Fruit fly (Drosophila melanogaster) whole organism, embryonic: ENCODE data around the gene Irbp18.

Experiments
- Abd-B ChIP-seq: fragments of 200-800 bp; sonication (Bioruptor generic); optimal IDR thresholded peaks from 2 replicates; lab custom pipeline; 2018; ENCODE audit warnings: missing biosample characterization, mild to moderate bottlenecking, missing genetic modification characterization, moderate library complexity
- Aef1 ChIP-seq: fragments of 200-800 bp; sonication (Bioruptor generic); IDR thresholded peaks from 3 replicates; pipeline ENCODE4 v1.3.6; 2022; ENCODE audit warnings: missing biosample characterization, missing genetic modification characterization
- Antp ChIP-seq: fragments of 200-800 bp; sonication (Bioruptor generic); optimal IDR thresholded peaks from 3 replicates; lab custom pipeline; 2016; ENCODE audit warnings: missing biosample characterization, missing genetic modification characterization
- Atf6 ChIP-seq: fragments of 200-800 bp; sonication (Bioruptor generic); IDR thresholded peaks from 2 replicates; pipeline ENCODE4 v1.3.6; 2022; ENCODE audit warnings: missing biosample characterization, missing genetic modification characterization
- Bgb ChIP-seq: fragments of 200-800 bp; sonication (Bioruptor generic); IDR thresholded peaks from 2 replicates; pipeline ENCODE4 v1.3.6; 2022; ENCODE audit warnings: missing biosample characterization, missing genetic modification characterization; ENCODE audit not compliant: partially characterized antibody
- CG10209 ChIP-seq: fragments of 200-800 bp; sonication (Bioruptor generic); optimal IDR thresholded peaks from 3 replicates; lab custom pipeline; 2017; ENCODE audit warnings: missing biosample characterization, mild to moderate bottlenecking, missing genetic modification characterization, missing genetic modification reagents
- CG10462 ChIP-seq: fragments of 200-800 bp; sonication (Bioruptor generic); optimal IDR thresholded peaks from 2 replicates; lab custom pipeline; 2016; ENCODE audit warnings: missing biosample characterization, missing genetic modification characterization
- CG11504 ChIP-seq: fragments of 200-800 bp; sonication (Bioruptor generic); optimal IDR thresholded peaks from 3 replicates; lab custom pipeline; 2019; ENCODE audit warnings: missing biosample characterization, mild to moderate bottlenecking, missing genetic modification characterization, moderate library complexity
- CG11723 ChIP-seq: fragments of 200-800 bp; sonication (Bioruptor generic); optimal IDR thresholded peaks from 2 replicates; lab custom pipeline; 2017; ENCODE audit warnings: missing biosample characterization, mild to moderate bottlenecking, missing genetic modification characterization
- CG12744 ChIP-seq: fragments of 200-800 bp; sonication (Bioruptor generic); optimal IDR thresholded peaks from 2 replicates; lab custom pipeline; 2016; ENCODE audit warnings: missing biosample characterization, missing genetic modification characterization
- CG13624 ChIP-seq: fragments of 200-800 bp; sonication (Bioruptor generic); optimal IDR thresholded peaks from 2 replicates; lab custom pipeline; 2016; ENCODE audit warnings: missing biosample characterization, missing genetic modification characterization
- CG16779 ChIP-seq: fragments of 200-800 bp; sonication (Bioruptor generic); IDR thresholded peaks from 2 replicates; pipeline ENCODE4 v1.3.6; 2022; ENCODE audit warnings: missing biosample characterization, missing genetic modification characterization
- CG1832 ChIP-seq: fragments of 200-800 bp; sonication (Bioruptor generic); optimal IDR thresholded peaks from 2 replicates; lab custom pipeline; 2017; ENCODE audit warnings: missing biosample characterization, mild to moderate bottlenecking, missing genetic modification characterization, inconsistent platforms
- CG2889 ChIP-seq: fragments of 200-800 bp; sonication (Bioruptor generic); IDR thresholded peaks from 3 replicates; pipeline ENCODE4 v1.3.6; 2022; ENCODE audit warnings: missing biosample characterization, missing genetic modification characterization
- CG4730 ChIP-seq: fragments of 200-800 bp; sonication (Bioruptor generic); IDR thresholded peaks from 2 replicates; pipeline ENCODE4 v1.3.6; 2022; ENCODE audit warnings: missing biosample characterization, missing genetic modification characterization
- CG4854 ChIP-seq: fragments of 200-800 bp; sonication (Bioruptor generic); optimal IDR thresholded peaks from 2 replicates; lab custom pipeline; 2016; ENCODE audit warnings: missing biosample characterization, missing genetic modification characterization, inconsistent platforms
- CG7357 ChIP-seq: fragments of 200-800 bp; sonication (Bioruptor generic); IDR thresholded peaks from 3 replicates; pipeline ENCODE4 v1.3.6; 2022; ENCODE audit warnings: missing biosample characterization, missing genetic modification characterization
- CG9437 ChIP-seq: fragments of 200-800 bp; sonication (Bioruptor generic); optimal IDR thresholded peaks from 2 replicates; lab custom pipeline; 2018; ENCODE audit warnings: missing biosample characterization, mild to moderate bottlenecking, missing genetic modification characterization
- CG9932 ChIP-seq: fragments of 200-800 bp; sonication (Bioruptor generic); IDR thresholded peaks from 2 replicates; pipeline ENCODE4 v1.3.6; 2022; ENCODE audit warnings: missing biosample characterization, missing genetic modification characterization
- Camta ChIP-seq: fragments of 200-800 bp; sonication (Bioruptor generic); optimal IDR thresholded peaks from 2 replicates; lab custom pipeline; 2016; ENCODE audit warnings: missing biosample characterization, missing genetic modification characterization
- Deaf1 ChIP-seq: fragments of 200-800 bp; optimal IDR thresholded peaks from 3 replicates; lab custom pipeline; 2019; ENCODE audit warnings: missing biosample characterization, mild to moderate bottlenecking, missing genetic modification characterization, moderate library complexity
- E2f1 ChIP-seq: fragments of 200-800 bp; sonication (Bioruptor generic); IDR thresholded peaks from 2 replicates; pipeline ENCODE4 v1.3.6; 2022; ENCODE audit warnings: missing biosample characterization, missing genetic modification characterization
- Ets65A ChIP-seq: fragments of 200-800 bp; sonication (Bioruptor generic); peaks from one replicate; lab custom pipeline; 2016; ENCODE audit warnings: missing biosample characterization, missing genetic modification characterization
- Fer3 ChIP-seq: fragments of 200-800 bp; sonication (Bioruptor generic); optimal IDR thresholded peaks from 2 replicates; lab custom pipeline; 2018; ENCODE audit warnings: missing biosample characterization, mild to moderate bottlenecking, missing genetic modification characterization, moderate library complexity
- Hr51 ChIP-seq, 2 experiments: fragments of 200-800 bp; sonication (Bioruptor generic); optimal IDR thresholded peaks; 2 replicates in 1 of 2; 3 replicates in 1 of 2; lab custom pipeline; 2016 to 2018; ENCODE audit warnings: missing biosample characterization in 2 of 2, missing genetic modification characterization in 2 of 2, mild to moderate bottlenecking in 1 of 2, moderate library complexity in 1 of 2
- Hr78 ChIP-seq, 2 experiments: fragments of 200-800 bp in 1 of 2; fragments of >200 bp in 1 of 2; sonication (Bioruptor generic) in 1 of 2; optimal IDR thresholded peaks; 2 replicates each; lab custom pipeline; 2017 to 2019; ENCODE audit warnings: missing biosample characterization in 2 of 2, missing genetic modification characterization in 2 of 2, mild to moderate bottlenecking in 1 of 2, moderate library complexity in 1 of 2
- MESR4 ChIP-seq: fragments of 200-800 bp; sonication (Bioruptor generic); optimal IDR thresholded peaks from 2 replicates; lab custom pipeline; 2018; ENCODE audit warnings: missing biosample characterization, mild to moderate bottlenecking, missing genetic modification characterization, moderate library complexity
- Med ChIP-seq: fragments of 200-800 bp; sonication (Bioruptor generic); peaks from one replicate; lab custom pipeline; 2016; ENCODE audit warnings: missing biosample characterization, missing genetic modification characterization, mild to moderate bottlenecking, inconsistent platforms, moderate library complexity
- Nf-YA ChIP-seq: fragments of 200-800 bp; sonication (Bioruptor generic); IDR thresholded peaks from 2 replicates; pipeline ENCODE4 v1.3.6; 2022; ENCODE audit warnings: missing biosample characterization, missing genetic modification characterization
- PHDP ChIP-seq: fragments of 200-800 bp; sonication (Bioruptor generic); optimal IDR thresholded peaks from 3 replicates; lab custom pipeline; 2018; ENCODE audit warnings: missing biosample characterization, mild to moderate bottlenecking, missing genetic modification characterization, moderate library complexity
- Rfx ChIP-seq: fragments of 200-800 bp; sonication (Bioruptor generic); IDR thresholded peaks from 2 replicates; pipeline ENCODE4 v1.3.6; 2022; ENCODE audit warnings: missing biosample characterization, missing genetic modification characterization
- Scr ChIP-seq: fragments of 200-800 bp; sonication (Bioruptor generic); IDR thresholded peaks from 2 replicates; pipeline ENCODE4 v1.3.6; 2022; ENCODE audit warnings: missing biosample characterization, missing genetic modification characterization; ENCODE audit not compliant: partially characterized antibody
- Spps ChIP-seq: fragments of 200-800 bp; sonication (Bioruptor generic); optimal IDR thresholded peaks from 2 replicates; lab custom pipeline; 2018; ENCODE audit warnings: missing biosample characterization, mild to moderate bottlenecking, missing genetic modification characterization
- TFAM ChIP-seq: fragments of 200-800 bp; sonication (Bioruptor generic); optimal IDR thresholded peaks from 2 replicates; lab custom pipeline; 2017; ENCODE audit warnings: missing biosample characterization, missing genetic modification characterization, inconsistent platforms
- Vsx1 ChIP-seq: fragments of 200-800 bp; sonication (Bioruptor generic); optimal IDR thresholded peaks from 2 replicates; lab custom pipeline; 2017; ENCODE audit warnings: missing biosample characterization, mild to moderate bottlenecking, missing genetic modification characterization, missing genetic modification reagents
- Xrp1 ChIP-seq: fragments of 200-800 bp; sonication (Bioruptor generic); IDR thresholded peaks from 2 replicates; pipeline ENCODE4 v1.3.6; 2022; ENCODE audit warnings: missing biosample characterization, missing genetic modification characterization
- ase ChIP-seq: fragments of 200-800 bp; sonication (Bioruptor generic); IDR thresholded peaks from 3 replicates; pipeline ENCODE4 v1.3.6; 2022; ENCODE audit warnings: missing biosample characterization, missing genetic modification characterization
- danr ChIP-seq: fragments of 200-800 bp; sonication (Bioruptor generic); IDR thresholded peaks from 2 replicates; pipeline ENCODE4 v1.3.6; 2022; ENCODE audit warnings: missing biosample characterization, missing genetic modification characterization
- dati ChIP-seq: fragments of 200-800 bp; sonication (Bioruptor generic); IDR thresholded peaks from 2 replicates; pipeline ENCODE4 v1.3.6; 2022; ENCODE audit warnings: missing biosample characterization, missing genetic modification characterization
- dpn ChIP-seq, 2 experiments: fragments of 200-800 bp; sonication (Bioruptor generic); optimal IDR thresholded peaks; 3 replicates each; lab custom pipeline; 2016; ENCODE audit warnings: missing biosample characterization in 2 of 2, missing genetic modification characterization in 2 of 2
- gro ChIP-seq: fragments of 200-800 bp; sonication (Bioruptor generic); optimal IDR thresholded peaks from 2 replicates; lab custom pipeline; 2016; ENCODE audit warnings: missing biosample characterization, missing genetic modification characterization
- jigr1 ChIP-seq: fragments of 200-800 bp; sonication (Bioruptor generic); IDR thresholded peaks from 3 replicates; pipeline ENCODE4 v1.3.6; 2022; ENCODE audit warnings: missing biosample characterization, missing genetic modification characterization
- pan ChIP-seq, 4 experiments: fragments of >200 bp in 3 of 4; fragments of 200-800 bp in 1 of 4; sonication (Bioruptor generic) in 1 of 4; optimal IDR thresholded peaks in 3 of 4; IDR thresholded peaks in 1 of 4; 2 replicates each; pipeline versions ENCODE4 v1.3.6 to Lab custom; 2017 to 2022; ENCODE audit warnings: missing biosample characterization in 2 of 4, missing genetic modification characterization in 2 of 4, mixed read lengths in 1 of 4
- repo ChIP-seq: fragments of 200-800 bp; sonication (Bioruptor generic); optimal IDR thresholded peaks from 2 replicates; lab custom pipeline; 2016; ENCODE audit warnings: missing biosample characterization, missing genetic modification characterization
- sim ChIP-seq: fragments of 200-800 bp; sonication (Bioruptor generic); IDR thresholded peaks from 2 replicates; pipeline ENCODE4 v1.3.6; 2022; ENCODE audit warnings: missing biosample characterization, missing genetic modification characterization
- sug ChIP-seq: fragments of 200-800 bp; optimal IDR thresholded peaks from 2 replicates; lab custom pipeline; 2019; ENCODE audit warnings: missing biosample characterization, mild to moderate bottlenecking, missing genetic modification characterization, moderate library complexity
- tll ChIP-seq, 2 experiments: fragments of 200-800 bp in 1 of 2; fragments of >200 bp in 1 of 2; sonication (Bioruptor generic) in 1 of 2; optimal IDR thresholded peaks; 2 replicates each; lab custom pipeline; 2017 to 2019; ENCODE audit warnings: missing biosample characterization in 2 of 2, missing genetic modification characterization in 2 of 2, mild to moderate bottlenecking in 1 of 2, moderate library complexity in 1 of 2
- tna ChIP-seq: fragments of 200-800 bp; sonication (Bioruptor generic); IDR thresholded peaks from 2 replicates; pipeline ENCODE4 v1.3.6; 2022; ENCODE audit warnings: missing biosample characterization, missing genetic modification characterization; ENCODE audit not compliant: partially characterized antibody
- ttk ChIP-seq: fragments of 200-800 bp; sonication (Bioruptor generic); IDR thresholded peaks from 2 replicates; pipeline ENCODE4 v2.1.2; 2022; ENCODE audit warnings: missing biosample characterization, missing genetic modification characterization
- twi ChIP-seq: fragments of 200-800 bp; optimal IDR thresholded peaks from 2 replicates; lab custom pipeline; 2019; ENCODE audit warnings: missing biosample characterization, mild to moderate bottlenecking, missing genetic modification characterization, moderate library complexity
- wek ChIP-seq: fragments of 200-800 bp; sonication (Bioruptor generic); optimal IDR thresholded peaks from 3 replicates; lab custom pipeline; 2018; ENCODE audit warnings: missing biosample characterization, mild to moderate bottlenecking, missing genetic modification characterization, moderate library complexity

Irbp18 gene

DNA sequence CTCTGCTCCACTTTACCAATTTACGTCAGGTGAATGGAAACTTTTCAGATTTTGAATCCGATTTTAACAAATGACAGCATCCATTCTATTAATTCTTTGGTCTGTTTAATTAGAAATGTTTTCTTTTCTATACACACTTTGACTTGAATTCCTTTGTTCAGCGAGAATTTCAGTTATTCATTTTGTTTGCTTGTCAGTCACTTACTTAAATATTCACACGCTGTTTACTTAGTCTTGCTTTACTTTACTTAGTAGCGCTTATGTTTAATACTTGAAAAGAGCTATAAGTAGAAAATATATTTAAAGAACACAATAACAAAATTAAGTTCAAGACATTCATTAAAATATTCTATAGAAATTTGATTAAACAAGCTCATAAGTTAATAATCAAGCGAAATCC, 9.4 kb upstream of the Irbp18 start, which contains the start of gene CG32073 (continued):
- TF ChIP-seq TFAM (GFP tag; lab: Kevin White, UChicago) (no peak), Antp (GFP tag; lab: Kevin White, UChicago) (no peak), Rfx (GFP tag; lab: Robert Waterston, UW) (no peak), CG4854 (peak; percentile 28), CG11504 (tag; lab: Kevin White, UChicago) (no peak), CG12744 (GFP tag; lab: Kevin White, UChicago) (no peak), CG4730 (GFP tag; lab: Robert Waterston, UW) (no peak), Scr (GFP tag; lab: Robert Waterston, UW) (no peak), Ets65A (GFP tag; lab: Kevin White, UChicago) (no peak), CG9437 (GFP tag; lab: Kevin White, UChicago) (no peak), Bgb (no peak), Med (GFP tag; lab: Kevin White, UChicago) (no peak), Vsx1 (GFP tag; lab: Kevin White, UChicago) (peak; percentile 67), Fer3 (tag; lab: Kevin White, UChicago) (no peak), pan (optimal IDR thresholded peaks at IDR 0.05; lab: Kevin White, UChicago) (no peak), pan (GFP tag; optimal IDR thresholded peaks at IDR 0.05 in 1 of 2, IDR thresholded peaks at IDR 0.05 in 1 of 2) (no peak), CG9932 (GFP tag; lab: Robert Waterston, UW) (no peak), ase (no peak), Aef1 (GFP tag; lab: Robert Waterston, UW) (no peak), CG2889 (GFP tag; lab: Robert Waterston, UW) (no peak), sug (no peak), CG16779 (GFP tag; lab: Robert Waterston, UW) (no peak), CG11723 (GFP tag; lab: Kevin White, UChicago) (no peak), ttk (no peak), dati (GFP tag; lab: Robert Waterston, UW) (no peak), dpn (GFP tag; optimal IDR thresholded peaks at IDR 0.05; lab: Kevin White, UChicago) (no peak), CG13624 (GFP tag; lab: Kevin White, UChicago) (no peak), tll (GFP tag; optimal IDR thresholded peaks at IDR 0.05; lab: Kevin White, UChicago) (no peak), Abd-B (GFP tag; lab: Kevin White, UChicago) (no peak), twi (no peak), sim (no peak), Camta (no peak), danr (GFP tag; lab: Robert Waterston, UW) (no peak), repo (no peak), Hr78 (GFP tag; optimal IDR thresholded peaks at IDR 0.05; lab: Kevin White, UChicago) (no peak), CG7357 (GFP tag; lab: Robert Waterston, UW) (no peak), Hr51 (GFP tag; optimal IDR thresholded peaks at IDR 0.05; lab: Kevin White, UChicago) (no peak), tna (GFP tag; lab: Robert Waterston, UW) (no peak), CG10462 (GFP tag; lab: Kevin White, UChicago) (no peak), Nf-YA (GFP tag; lab: Robert Waterston, UW) (no peak), Xrp1 (GFP tag; lab: Robert Waterston, UW) (no peak), jigr1 (GFP tag; lab: Robert Waterston, UW) (no peak), gro (no peak), Deaf1 (tag; lab: Kevin White, UChicago) (no peak), Spps (no peak), E2f1 (no peak), wek (GFP tag; lab: Kevin White, UChicago) (peak; percentile 40), Atf6 (no peak), CG10209 (no peak), PHDP (tag; lab: Kevin White, UChicago) (no peak), CG1832 (GFP tag; lab: Kevin White, UChicago) (no peak), MESR4 (GFP tag; lab: Kevin White, UChicago) (no peak)
